Fruit fly (Drosophila melanogaster) whole organism, embryonic: ENCODE measurements around the gene KP78b.

Source experiments
- BtbVII ChIP-seq: fragments of 200-800 bp; sonication (Bioruptor generic); optimal IDR thresholded peaks from 3 replicates; lab custom pipeline; 2017; ENCODE audit warnings: missing biosample characterization, mild to moderate bottlenecking, missing genetic modification characterization
- CG11560 ChIP-seq: fragments of 200-800 bp; sonication (Bioruptor generic); IDR thresholded peaks from 3 replicates; pipeline ENCODE4 v1.3.6; 2022; ENCODE audit warnings: missing biosample characterization, missing genetic modification characterization
- CG1792 ChIP-seq: fragments of 200-800 bp; sonication (Bioruptor generic); optimal IDR thresholded peaks from 2 replicates; lab custom pipeline; 2016; ENCODE audit warnings: missing biosample characterization, missing genetic modification characterization
- CG18262 ChIP-seq: fragments of 200-800 bp; optimal IDR thresholded peaks from 3 replicates; lab custom pipeline; 2019; ENCODE audit warnings: missing biosample characterization, mild to moderate bottlenecking, missing genetic modification characterization, moderate library complexity
- CG1832 ChIP-seq: fragments of 200-800 bp; sonication (Bioruptor generic); optimal IDR thresholded peaks from 2 replicates; lab custom pipeline; 2017; ENCODE audit warnings: missing biosample characterization, mild to moderate bottlenecking, missing genetic modification characterization, inconsistent platforms
- CG2129 ChIP-seq: fragments of 200-800 bp; sonication (Bioruptor generic); IDR thresholded peaks from 2 replicates; pipeline ENCODE4 v1.3.6; 2022; ENCODE audit warnings: missing biosample characterization, missing genetic modification characterization; ENCODE audit not compliant: partially characterized antibody
- CG2202 ChIP-seq: fragments of 200-800 bp; sonication (Bioruptor generic); optimal IDR thresholded peaks from 2 replicates; lab custom pipeline; 2018; ENCODE audit warnings: missing biosample characterization, mild to moderate bottlenecking, missing genetic modification characterization
- CG31224 ChIP-seq: fragments of 200-800 bp; sonication (Bioruptor generic); IDR thresholded peaks from 2 replicates; pipeline ENCODE4 v1.3.6; 2022; ENCODE audit warnings: missing biosample characterization, missing genetic modification characterization
- CG31441 ChIP-seq: fragments of 200-800 bp; sonication (Bioruptor generic); IDR thresholded peaks from 2 replicates; pipeline ENCODE4 v1.3.6; 2022; ENCODE audit warnings: missing biosample characterization, missing genetic modification characterization
- CG32767 ChIP-seq: fragments of 200-800 bp; sonication (Bioruptor generic); IDR thresholded peaks from 2 replicates; pipeline ENCODE4 v1.3.6; 2022; ENCODE audit warnings: missing biosample characterization, missing genetic modification characterization
- CG32772 ChIP-seq: fragments of 200-800 bp; sonication (Bioruptor generic); IDR thresholded peaks from 2 replicates; pipeline ENCODE4 v1.3.6; 2022; ENCODE audit warnings: missing biosample characterization, missing genetic modification characterization
- CG6683 ChIP-seq: fragments of 200-800 bp; sonication (Bioruptor generic); optimal IDR thresholded peaks from 2 replicates; lab custom pipeline; 2017; ENCODE audit warnings: missing biosample characterization, mild to moderate bottlenecking, missing genetic modification characterization, missing genetic modification reagents
- CG9609 ChIP-seq: fragments of 200-800 bp; sonication (Bioruptor generic); optimal IDR thresholded peaks from 3 replicates; lab custom pipeline; 2016; ENCODE audit warnings: missing biosample characterization, missing genetic modification characterization
- CG9727 ChIP-seq: fragments of 200-800 bp; sonication (Bioruptor generic); optimal IDR thresholded peaks from 3 replicates; lab custom pipeline; 2017; ENCODE audit warnings: missing biosample characterization, mild to moderate bottlenecking, missing genetic modification characterization
- CG9932 ChIP-seq: fragments of 200-800 bp; sonication (Bioruptor generic); IDR thresholded peaks from 2 replicates; pipeline ENCODE4 v1.3.6; 2022; ENCODE audit warnings: missing biosample characterization, missing genetic modification characterization
- CTCF ChIP-seq: fragments of 200-800 bp; sonication (Bioruptor generic); optimal IDR thresholded peaks from 2 replicates; lab custom pipeline; 2017; ENCODE audit warnings: missing biosample characterization, mild to moderate bottlenecking, missing genetic modification characterization, moderate library complexity
- CoRest ChIP-seq: fragments of 200-800 bp; sonication (Bioruptor generic); optimal IDR thresholded peaks from 3 replicates; lab custom pipeline; 2018; ENCODE audit warnings: missing biosample characterization, mild to moderate bottlenecking, missing genetic modification characterization, moderate library complexity
- Dll ChIP-seq: fragments of 200-800 bp; sonication (Bioruptor generic); IDR thresholded peaks from 4 replicates; pipeline ENCODE4 v1.3.6; 2022; ENCODE audit warnings: missing biosample characterization, missing genetic modification characterization; ENCODE audit not compliant: partially characterized antibody
- Ets65A ChIP-seq: fragments of 200-800 bp; sonication (Bioruptor generic); peaks from one replicate; lab custom pipeline; 2016; ENCODE audit warnings: missing biosample characterization, missing genetic modification characterization
- HmgD ChIP-seq: fragments of 200-800 bp; sonication (Bioruptor generic); optimal IDR thresholded peaks from 3 replicates; lab custom pipeline; 2016; ENCODE audit warnings: missing biosample characterization, missing genetic modification characterization
- MESR4 ChIP-seq: fragments of 200-800 bp; sonication (Bioruptor generic); optimal IDR thresholded peaks from 2 replicates; lab custom pipeline; 2018; ENCODE audit warnings: missing biosample characterization, mild to moderate bottlenecking, missing genetic modification characterization, moderate library complexity
- MTF-1 ChIP-seq: fragments of 200-800 bp; sonication (Bioruptor generic); optimal IDR thresholded peaks from 2 replicates; lab custom pipeline; 2018; ENCODE audit warnings: missing biosample characterization, mild to moderate bottlenecking, missing genetic modification characterization, borderline replicate concordance
- Nf-YB ChIP-seq: fragments of 200-800 bp; sonication (Bioruptor generic); optimal IDR thresholded peaks from 3 replicates; lab custom pipeline; 2019; ENCODE audit warnings: missing biosample characterization, mild to moderate bottlenecking, missing genetic modification characterization, moderate library complexity
- Nf-YC ChIP-seq: fragments of 200-800 bp; optimal IDR thresholded peaks from 3 replicates; lab custom pipeline; 2019; ENCODE audit warnings: missing biosample characterization, mild to moderate bottlenecking, missing genetic modification characterization, moderate library complexity
- Rfx ChIP-seq: fragments of 200-800 bp; sonication (Bioruptor generic); IDR thresholded peaks from 2 replicates; pipeline ENCODE4 v1.3.6; 2022; ENCODE audit warnings: missing biosample characterization, missing genetic modification characterization
- Rx ChIP-seq: fragments of 200-800 bp; sonication (Bioruptor generic); IDR thresholded peaks from 2 replicates; pipeline ENCODE4 v1.3.6; 2022; ENCODE audit warnings: missing biosample characterization, missing genetic modification characterization
- Sox100B ChIP-seq: fragments of 200-800 bp; sonication (Bioruptor generic); optimal IDR thresholded peaks from 3 replicates; lab custom pipeline; 2018; ENCODE audit warnings: missing biosample characterization, mild to moderate bottlenecking, missing genetic modification characterization
- Usf ChIP-seq: fragments of 200-800 bp; sonication (Bioruptor generic); optimal IDR thresholded peaks from 2 replicates; lab custom pipeline; 2017; ENCODE audit warnings: missing genotype, missing biosample characterization, missing genetic modification characterization
- ab ChIP-seq: fragments of 200-800 bp; sonication (Bioruptor generic); optimal IDR thresholded peaks from 2 replicates; lab custom pipeline; 2016; ENCODE audit warnings: missing biosample characterization, missing genetic modification characterization
- ara ChIP-seq: fragments of 200-800 bp; sonication (Bioruptor generic); IDR thresholded peaks from 2 replicates; pipeline ENCODE4 v1.3.6; 2022; ENCODE audit warnings: missing biosample characterization, missing genetic modification characterization
- ewg ChIP-seq: fragments of 200-800 bp; sonication (Bioruptor generic); optimal IDR thresholded peaks from 3 replicates; lab custom pipeline; 2017; ENCODE audit warnings: mild to moderate bottlenecking, missing biosample characterization, missing genetic modification reagents, missing genetic modification characterization
- exex ChIP-seq: fragments of 200-800 bp; sonication (Bioruptor generic); optimal IDR thresholded peaks from 4 replicates; lab custom pipeline; 2018; ENCODE audit warnings: missing biosample characterization, mild to moderate bottlenecking, missing genetic modification characterization, moderate library complexity
- fd96Cb ChIP-seq: fragments of 200-800 bp; sonication (Bioruptor generic); optimal IDR thresholded peaks from 2 replicates; lab custom pipeline; 2018; ENCODE audit warnings: missing biosample characterization, mild to moderate bottlenecking, missing genetic modification characterization, moderate library complexity
- gfzf ChIP-seq: fragments of 200-800 bp; sonication (Bioruptor generic); optimal IDR thresholded peaks from 2 replicates; lab custom pipeline; 2016; ENCODE audit warnings: missing biosample characterization, mild to moderate bottlenecking, missing genetic modification characterization, moderate library complexity
- grn ChIP-seq: fragments of 200-800 bp; sonication (Bioruptor generic); optimal IDR thresholded peaks from 3 replicates; lab custom pipeline; 2017; ENCODE audit warnings: missing biosample characterization, missing genetic modification characterization
- gsb ChIP-seq: fragments of 200-800 bp; sonication (Bioruptor generic); IDR thresholded peaks from 2 replicates; pipeline ENCODE4 v1.3.6; 2022; ENCODE audit warnings: missing biosample characterization, missing genetic modification characterization
- gt ChIP-seq: fragments of 200-800 bp; sonication (Bioruptor generic); IDR thresholded peaks from 2 replicates; pipeline ENCODE4 v1.3.6; 2022; ENCODE audit warnings: missing biosample characterization, missing genetic modification characterization
- h ChIP-seq: fragments of >200 bp; optimal IDR thresholded peaks from 2 replicates; lab custom pipeline; 2017
- her ChIP-seq: fragments of 200-800 bp; sonication (Bioruptor generic); optimal IDR thresholded peaks from 2 replicates; lab custom pipeline; 2016; ENCODE audit warnings: missing biosample characterization, missing genetic modification characterization
- maf-S ChIP-seq: fragments of 200-800 bp; sonication (Bioruptor generic); optimal IDR thresholded peaks from 2 replicates; lab custom pipeline; 2016; ENCODE audit warnings: missing biosample characterization, missing genetic modification characterization
- pho ChIP-seq: fragments of 200-800 bp; sonication (Bioruptor generic); optimal IDR thresholded peaks from 2 replicates; lab custom pipeline; 2016; ENCODE audit warnings: missing biosample characterization, missing genetic modification characterization
- pros ChIP-seq: fragments of 200-800 bp; sonication (Bioruptor generic); optimal IDR thresholded peaks from 3 replicates; lab custom pipeline; 2019; ENCODE audit warnings: missing biosample characterization, mild to moderate bottlenecking, missing genetic modification characterization, moderate library complexity
- psq ChIP-seq: fragments of 200-800 bp; sonication (Bioruptor generic); optimal IDR thresholded peaks from 2 replicates; lab custom pipeline; 2017; ENCODE audit warnings: missing biosample characterization, missing genetic modification characterization
- pum ChIP-seq: fragments of 200-800 bp; sonication (Bioruptor generic); optimal IDR thresholded peaks from 2 replicates; lab custom pipeline; 2016; ENCODE audit warnings: missing biosample characterization, missing genetic modification characterization
- ranshi ChIP-seq: fragments of 200-800 bp; sonication (Bioruptor generic); IDR thresholded peaks from 2 replicates; pipeline ENCODE4 v1.3.6; 2022; ENCODE audit warnings: missing biosample characterization, missing genetic modification characterization
- repo ChIP-seq: fragments of 200-800 bp; sonication (Bioruptor generic); optimal IDR thresholded peaks from 2 replicates; lab custom pipeline; 2016; ENCODE audit warnings: missing biosample characterization, missing genetic modification characterization
- row ChIP-seq: fragments of 200-800 bp; sonication (Bioruptor generic); IDR thresholded peaks from 3 replicates; pipeline ENCODE4 v1.3.6; 2022; ENCODE audit warnings: missing biosample characterization, missing genetic modification characterization
- seq ChIP-seq: fragments of 200-800 bp; sonication (Bioruptor generic); IDR thresholded peaks from 2 replicates; pipeline ENCODE4 v1.3.6; 2022; ENCODE audit warnings: missing biosample characterization, missing genetic modification characterization
- so ChIP-seq: fragments of 200-800 bp; sonication (Bioruptor generic); IDR thresholded peaks from 3 replicates; pipeline ENCODE4 v1.3.6; 2022; ENCODE audit warnings: missing biosample characterization, missing genetic modification characterization

The KP78b gene

DNA sequence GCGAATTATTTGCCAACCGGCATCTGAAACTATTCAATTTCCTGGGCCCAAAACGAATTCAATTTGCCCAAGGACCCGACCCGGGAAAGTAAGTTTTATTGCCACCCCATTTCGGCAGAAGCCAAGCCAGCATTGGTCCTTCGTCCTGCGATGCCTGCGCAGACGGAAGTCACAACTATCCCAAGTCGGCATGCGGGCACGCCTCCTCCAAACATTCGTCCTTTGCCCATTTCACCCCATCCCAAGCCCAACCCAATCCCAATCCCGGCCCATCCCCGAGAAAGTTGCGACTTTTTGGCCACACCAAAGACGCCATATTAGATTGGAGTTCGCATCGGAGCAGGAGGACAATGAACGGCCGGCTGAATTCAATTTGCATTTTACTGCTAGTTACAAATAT, 42.3 kb downstream of the KP78b start:
- TF ChIP-seq CG1792 (GFP tag; lab: Kevin White, UChicago) (no peak), Ets65A (no peak), seq (GFP tag; lab: Robert Waterston, UW) (0 out of 2 replicates have a peak, but pooled peaks have one; percentile 36), ranshi (GFP tag; lab: Robert Waterston, UW) (no peak), Rfx (GFP tag; lab: Robert Waterston, UW) (no peak), MTF-1 (GFP tag; lab: Kevin White, UChicago) (no peak), exex (tag; lab: Kevin White, UChicago) (no peak), CG6683 (no peak), CG9727 (GFP tag; lab: Kevin White, UChicago) (no peak), BtbVII (GFP tag; lab: Kevin White, UChicago) (no peak), CoRest (tag; lab: Kevin White, UChicago) (no peak), Nf-YC (tag; lab: Kevin White, UChicago) (peak; percentile 93), Rx (GFP tag; lab: Robert Waterston, UW) (no peak), ab (no peak), ara (GFP tag; lab: Robert Waterston, UW) (no peak), ewg (peak; percentile 58), Nf-YB (GFP tag; lab: Kevin White, UChicago) (peak; percentile 92), Sox100B (GFP tag; lab: Kevin White, UChicago) (no peak)
- TF ChIP-seq, all 482 proteins: peak for 4

DNA sequence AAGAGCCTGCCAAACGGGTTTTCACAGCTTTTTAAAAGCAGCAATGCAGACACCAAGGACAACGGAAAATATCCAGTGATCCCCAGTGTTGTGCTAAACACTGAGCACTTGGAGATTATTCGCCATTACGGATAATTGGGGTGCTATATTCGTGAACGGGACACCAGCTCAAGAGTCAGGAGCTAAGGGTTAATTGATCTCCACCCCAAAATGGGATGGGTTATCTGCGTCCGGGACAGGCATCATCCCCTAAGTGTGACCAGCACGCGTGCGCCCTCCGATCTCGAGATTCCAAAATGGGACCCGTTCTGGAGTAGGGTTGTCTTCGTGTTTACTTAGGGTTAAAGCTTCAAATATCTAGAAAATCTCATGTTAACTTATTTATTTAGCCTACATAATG, 47.0 kb downstream of the KP78b start:
- TF ChIP-seq repo (GFP tag; lab: Kevin White, UChicago) (no peak), CG18262 (tag; lab: Kevin White, UChicago) (no peak), CG31441 (GFP tag; lab: Robert Waterston, UW) (no peak), HmgD (GFP tag; lab: Kevin White, UChicago) (no peak), Usf (GFP tag; lab: Kevin White, UChicago) (no peak), ewg (peak; percentile 36), Nf-YC (tag; lab: Kevin White, UChicago) (peak; percentile 76), pros (GFP tag; lab: Kevin White, UChicago) (peak; percentile 17), Nf-YB (GFP tag; lab: Kevin White, UChicago) (peak; percentile 47), pho (GFP tag; lab: Kevin White, UChicago) (no peak), gt (GFP tag; lab: Robert Waterston, UW) (no peak), Dll (GFP tag; lab: Robert Waterston, UW) (no peak), row (no peak), CG11560 (tag; lab: Robert Waterston, UW) (no peak), CG32772 (GFP tag; lab: Robert Waterston, UW) (no peak), CG31224 (GFP tag; lab: Robert Waterston, UW) (no peak), CG2129 (GFP tag; lab: Robert Waterston, UW) (no peak), CG32767 (no peak), grn (GFP tag; lab: Kevin White, UChicago) (no peak), seq (GFP tag; lab: Robert Waterston, UW) (peak; percentile 60; the same call in 1 of the 2 replicates), gsb (GFP tag; lab: Robert Waterston, UW) (no peak), so (no peak), psq (GFP tag; lab: Kevin White, UChicago) (no peak), gfzf (no peak), CG2202 (tag; lab: Kevin White, UChicago) (no peak), CG1832 (GFP tag; lab: Kevin White, UChicago) (no peak), fd96Cb (tag; lab: Kevin White, UChicago) (no peak), her (GFP tag; lab: Kevin White, UChicago) (no peak), maf-S (GFP tag; lab: Kevin White, UChicago) (no peak), pum (no peak), CTCF (GFP tag; lab: Kevin White, UChicago) (no peak), CG9932 (no peak), h (lab: Kevin White, UChicago) (no peak), MESR4 (GFP tag; lab: Kevin White, UChicago) (no peak), CG9609 (GFP tag; lab: Kevin White, UChicago) (no peak)
